Worm (Caenorhabditis elegans) whole organism, L2 larva: ENCODE results near the gene syx-2.

ENCODE experiments used
- C34F6.9 ChIP-seq: fragments of 150-350 bp; optimal IDR thresholded peaks from 2 replicates; lab custom pipeline; 2014; ENCODE audit warnings: missing biosample characterization, missing genetic modification characterization
- F13H6.1 ChIP-seq: sonication (generic microtip); optimal IDR thresholded peaks from 2 replicates; lab custom pipeline; 2016; ENCODE audit warnings: missing genetic modification characterization, missing compliant biosample characterization
- Y55F3AM.14 ChIP-seq: fragments of 200-800 bp; sonication (Bioruptor generic); optimal IDR thresholded peaks from 2 replicates; lab custom pipeline; 2018; ENCODE audit warnings: mild to moderate bottlenecking, missing genetic modification characterization, missing compliant biosample characterization
- ZK546.5 ChIP-seq: sonication (generic microtip); optimal IDR thresholded peaks from 2 replicates; lab custom pipeline; 2017; ENCODE audit warnings: missing biosample characterization, missing genetic modification characterization
- aly-2 ChIP-seq: fragments of 150-350 bp; optimal IDR thresholded peaks from 2 replicates; lab custom pipeline; 2014; ENCODE audit warnings: missing biosample characterization, missing genetic modification characterization
- ama-1 ChIP-seq: fragments of 150-350 bp; optimal IDR thresholded peaks from 2 replicates; lab custom pipeline; 2018; ENCODE audit warnings: inconsistent platforms
- blmp-1 ChIP-seq: sonication (generic microtip); optimal IDR thresholded peaks from 2 replicates; lab custom pipeline; 2017; ENCODE audit warnings: missing genetic modification characterization, mild to moderate bottlenecking, missing compliant biosample characterization, antibody characterized with exemption, moderate library complexity; ENCODE audit not compliant: insufficient read depth
- ceh-16 ChIP-seq: fragments of 150-350 bp; optimal IDR thresholded peaks from 2 replicates; lab custom pipeline; 2014; ENCODE audit warnings: missing biosample characterization, missing genetic modification characterization
- ceh-82 ChIP-seq: fragments of 150-350 bp; optimal IDR thresholded peaks from 2 replicates; lab custom pipeline; 2014; ENCODE audit warnings: missing biosample characterization, missing genetic modification characterization
- crh-2 ChIP-seq: sonication (generic microtip); optimal IDR thresholded peaks from 2 replicates; lab custom pipeline; 2017; ENCODE audit warnings: missing biosample characterization, missing genetic modification characterization
- dmd-4 ChIP-seq: sonication (generic microtip); optimal IDR thresholded peaks from 2 replicates; lab custom pipeline; 2017; ENCODE audit warnings: missing biosample characterization, missing genetic modification characterization
- egl-27 ChIP-seq: sonication (generic microtip); optimal IDR thresholded peaks from 3 replicates; lab custom pipeline; 2017; ENCODE audit warnings: missing biosample characterization, missing genetic modification reagents, missing genetic modification characterization
- elt-1 ChIP-seq: fragments of 150-350 bp; optimal IDR thresholded peaks from 2 replicates; lab custom pipeline; 2014; ENCODE audit warnings: missing biosample characterization, missing genetic modification characterization
- elt-3 ChIP-seq: sonication (generic microtip); optimal IDR thresholded peaks from 2 replicates; lab custom pipeline; 2017; ENCODE audit warnings: missing biosample characterization, missing genetic modification characterization
- fos-1 ChIP-seq: fragments of 150-350 bp; optimal IDR thresholded peaks from 2 replicates; lab custom pipeline; 2014; ENCODE audit warnings: missing biosample characterization, missing genetic modification characterization
- gmeb-1 ChIP-seq: fragments of 150-350 bp; optimal IDR thresholded peaks from 2 replicates; lab custom pipeline; 2014; ENCODE audit warnings: missing biosample characterization, missing genetic modification characterization
- lin-11 ChIP-seq: fragments of 150-350 bp; sonication (generic microtip); optimal IDR thresholded peaks from 2 replicates; lab custom pipeline; 2014; ENCODE audit warnings: missing biosample characterization, missing genetic modification characterization, inconsistent platforms, mixed read lengths
- lin-13 ChIP-seq: fragments of 150-350 bp; optimal IDR thresholded peaks from 2 replicates; lab custom pipeline; 2014; ENCODE audit warnings: missing biosample characterization, missing genetic modification reagents, missing genetic modification characterization
- lin-39 ChIP-seq: fragments of 150-350 bp; optimal IDR thresholded peaks from 2 replicates; lab custom pipeline; 2014; ENCODE audit warnings: missing biosample characterization, missing genetic modification reagents, missing genetic modification characterization
- lsy-2 ChIP-seq, 2 experiments: fragments of 150-350 bp in 1 of 2; sonication (generic microtip) in 1 of 2; optimal IDR thresholded peaks; 2 replicates each; lab custom pipeline; 2014 to 2017; ENCODE audit warnings: missing biosample characterization in 2 of 2, missing genetic modification characterization in 2 of 2
- mab-5 ChIP-seq: fragments of 150-350 bp; optimal IDR thresholded peaks from 2 replicates; lab custom pipeline; 2014; ENCODE audit warnings: missing biosample characterization, missing genetic modification characterization
- mbf-1 ChIP-seq: sonication (generic microtip); optimal IDR thresholded peaks from 2 replicates; lab custom pipeline; 2017; ENCODE audit warnings: missing biosample characterization, missing genetic modification characterization
- mdl-1 ChIP-seq, 2 experiments: fragments of 150-350 bp in 1 of 2; sonication (generic microtip) in 1 of 2; optimal IDR thresholded peaks; 2 replicates each; lab custom pipeline; 2017; ENCODE audit warnings: missing biosample characterization in 2 of 2, missing genetic modification characterization in 2 of 2
- nhr-10 ChIP-seq: sonication (generic microtip); optimal IDR thresholded peaks from 2 replicates; lab custom pipeline; 2017; ENCODE audit warnings: missing biosample characterization, missing genetic modification characterization
- nhr-12 ChIP-seq: fragments of 150-350 bp; optimal IDR thresholded peaks from 2 replicates; lab custom pipeline; 2014; ENCODE audit warnings: missing biosample characterization, missing genetic modification characterization
- nhr-129 ChIP-seq: fragments of 150-350 bp; optimal IDR thresholded peaks from 2 replicates; lab custom pipeline; 2014; ENCODE audit warnings: missing biosample characterization, missing genetic modification characterization
- nhr-21 ChIP-seq: fragments of 150-350 bp; optimal IDR thresholded peaks from 2 replicates; lab custom pipeline; 2014; ENCODE audit warnings: missing biosample characterization, missing genetic modification characterization
- nhr-23 ChIP-seq: fragments of 150-350 bp; optimal IDR thresholded peaks from 2 replicates; lab custom pipeline; 2014; ENCODE audit warnings: missing biosample characterization, missing genetic modification reagents, missing genetic modification characterization
- nhr-237 ChIP-seq: fragments of 150-350 bp; optimal IDR thresholded peaks from 2 replicates; lab custom pipeline; 2014; ENCODE audit warnings: missing biosample characterization, missing genetic modification characterization
- nhr-25 ChIP-seq: fragments of 150-350 bp; sonication (generic microtip); optimal IDR thresholded peaks from 3 replicates; lab custom pipeline; 2014; ENCODE audit warnings: missing biosample characterization, missing genetic modification characterization
- nhr-6 ChIP-seq: fragments of 150-350 bp; optimal IDR thresholded peaks from 2 replicates; lab custom pipeline; 2014; ENCODE audit warnings: missing biosample characterization, missing genetic modification characterization
- nhr-77 ChIP-seq: fragments of 150-350 bp; optimal IDR thresholded peaks from 2 replicates; lab custom pipeline; 2014; ENCODE audit warnings: missing biosample characterization, missing genetic modification characterization
- peb-1 ChIP-seq: fragments of 150-350 bp; optimal IDR thresholded peaks from 2 replicates; lab custom pipeline; 2014; ENCODE audit warnings: missing biosample characterization, missing genetic modification characterization
- sem-4 ChIP-seq: fragments of 150-350 bp; optimal IDR thresholded peaks from 2 replicates; lab custom pipeline; 2014; ENCODE audit warnings: missing biosample characterization, missing genetic modification reagents, missing genetic modification characterization
- skn-1 ChIP-seq: sonication (generic microtip); optimal IDR thresholded peaks from 2 replicates; lab custom pipeline; 2017; ENCODE audit warnings: missing biosample characterization, missing genetic modification characterization
- sma-3 ChIP-seq: sonication (generic microtip); optimal IDR thresholded peaks from 2 replicates; lab custom pipeline; 2016; ENCODE audit warnings: missing genetic modification reagents, missing genetic modification characterization, missing compliant biosample characterization
- sma-9 ChIP-seq, 2 experiments: fragments of 150-350 bp in 1 of 2; sonication (generic microtip) in 1 of 2; optimal IDR thresholded peaks; 2 replicates each; lab custom pipeline; 2014 to 2016; ENCODE audit warnings: missing genetic modification characterization in 2 of 2, mild to moderate bottlenecking in 1 of 2, missing biosample characterization in 1 of 2, missing compliant biosample characterization in 1 of 2, missing genetic modification reagents in 1 of 2, moderate library complexity in 1 of 2
- snpc-4 ChIP-seq: fragments of 150-350 bp; optimal IDR thresholded peaks from 2 replicates; lab custom pipeline; 2014; ENCODE audit warnings: missing biosample characterization, missing genetic modification characterization
- unc-39 ChIP-seq: fragments of 150-350 bp; optimal IDR thresholded peaks from 2 replicates; lab custom pipeline; 2014; ENCODE audit warnings: missing biosample characterization, missing genetic modification characterization
- unc-55 ChIP-seq: fragments of 150-350 bp; sonication (generic microtip); optimal IDR thresholded peaks from 3 replicates; lab custom pipeline; 2014; ENCODE audit warnings: missing biosample characterization, missing genetic modification reagents, missing genetic modification characterization
- unc-62 ChIP-seq: fragments of 150-350 bp; optimal IDR thresholded peaks from 2 replicates; lab custom pipeline; 2014; ENCODE audit warnings: missing biosample characterization, missing genetic modification reagents, missing genetic modification characterization
- zag-1 ChIP-seq: fragments of 150-350 bp; optimal IDR thresholded peaks from 2 replicates; lab custom pipeline; 2014; ENCODE audit warnings: missing biosample characterization, missing genetic modification characterization
- ztf-1 ChIP-seq: fragments of 200-800 bp; sonication (Bioruptor generic); conservative IDR thresholded peaks from 2 replicates; pipeline ENCODE4 v1.3.6; 2022; ENCODE audit warnings: missing genetic modification characterization, missing compliant biosample characterization
- ztf-11 ChIP-seq: sonication (generic microtip); optimal IDR thresholded peaks from 2 replicates; lab custom pipeline; 2017; ENCODE audit warnings: missing biosample characterization, missing genetic modification characterization
- ztf-4 ChIP-seq: fragments of 150-350 bp; optimal IDR thresholded peaks from 2 replicates; lab custom pipeline; 2014; ENCODE audit warnings: missing biosample characterization, missing genetic modification characterization

Gene syx-2

DNA sequence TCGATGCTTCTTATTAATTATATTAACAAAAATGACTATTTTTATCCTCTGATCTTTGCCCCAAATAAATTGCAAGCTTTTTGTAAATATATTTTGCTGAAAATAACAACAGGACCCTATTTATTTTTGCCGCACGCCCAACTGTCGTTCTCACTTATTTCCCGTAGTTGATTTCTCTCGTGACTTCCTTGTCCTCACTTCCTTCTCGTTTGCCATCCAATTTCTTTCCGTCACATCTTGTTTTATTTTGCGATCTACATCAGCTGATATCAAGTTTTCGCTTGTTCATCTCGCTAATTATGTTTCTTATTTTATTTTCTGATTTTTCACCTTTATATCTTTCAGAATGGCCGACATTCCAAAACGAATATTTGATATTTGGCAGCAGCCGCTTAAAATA lies 15.4 kb downstream of the syx-2 start, which contains the start of gene F48F7.5:
Gene F48F7.5, plus strand, starts transcription at position 340 of the 400 bp plus-strand sequence.
- TF ChIP-seq lsy-2 (tag; optimal IDR thresholded peaks at IDR 0.05; lab: Kevin White, UChicago), result peak in 1 of 2 experiments; percentile 55
- no peak for TF ChIP-seq nhr-237 (tag; lab: Kevin White, UChicago)
- no peak for TF ChIP-seq fos-1
- TF ChIP-seq sem-4 (tag; lab: Kevin White, UChicago), result peak; percentile 84
- peak; percentile 86 for TF ChIP-seq sma-9 (GFP tag; optimal IDR thresholded peaks at IDR 0.05; lab: Kevin White, UChicago)
- no peak for TF ChIP-seq sma-9 (tag; optimal IDR thresholded peaks at IDR 0.05; lab: Kevin White, UChicago)
- TF ChIP-seq sma-3 (GFP tag; lab: Kevin White, UChicago), result peak; percentile 49
- TF ChIP-seq C34F6.9 (tag; lab: Kevin White, UChicago), result peak; percentile 31
- peak; percentile 52 for TF ChIP-seq egl-27 (tag; lab: Kevin White, UChicago)
- TF ChIP-seq zag-1 (tag; lab: Kevin White, UChicago), result no peak
- TF ChIP-seq Y55F3AM.14, result no peak
- TF ChIP-seq ama-1 (lab: Kevin White, UChicago), result no peak
- peak; percentile 31 for TF ChIP-seq snpc-4 (tag; lab: Kevin White, UChicago)
- TF ChIP-seq F13H6.1 (tag; lab: Kevin White, UChicago), result peak; percentile 56
- no peak for TF ChIP-seq ztf-1 (GFP tag; lab: Robert Waterston, UW)
- no peak for TF ChIP-seq nhr-23 (tag; lab: Kevin White, UChicago)
- TF ChIP-seq ceh-16, result peak; percentile 22
- peak; percentile 37 for TF ChIP-seq crh-2 (tag; lab: Kevin White, UChicago)
- TF ChIP-seq nhr-6 (tag; lab: Kevin White, UChicago), result peak; percentile 13
- no peak for TF ChIP-seq dmd-4 (tag; lab: Kevin White, UChicago)
- TF ChIP-seq blmp-1 (tag; lab: Kevin White, UChicago), result peak; percentile 64
- no peak for TF ChIP-seq elt-1 (tag; lab: Kevin White, UChicago)
- no peak for TF ChIP-seq gmeb-1 (tag; lab: Kevin White, UChicago)
- TF ChIP-seq nhr-25 (tag; lab: Kevin White, UChicago), result peak; percentile 81
- peak in 1 of 2 experiments; percentile 50 for TF ChIP-seq mdl-1 (tag; optimal IDR thresholded peaks at IDR 0.05; lab: Kevin White, UChicago)
- TF ChIP-seq unc-62, result no peak
- peak; percentile 43 for TF ChIP-seq nhr-21 (tag; lab: Kevin White, UChicago)
- peak; percentile 76 for TF ChIP-seq nhr-129 (tag; lab: Kevin White, UChicago)

DNA sequence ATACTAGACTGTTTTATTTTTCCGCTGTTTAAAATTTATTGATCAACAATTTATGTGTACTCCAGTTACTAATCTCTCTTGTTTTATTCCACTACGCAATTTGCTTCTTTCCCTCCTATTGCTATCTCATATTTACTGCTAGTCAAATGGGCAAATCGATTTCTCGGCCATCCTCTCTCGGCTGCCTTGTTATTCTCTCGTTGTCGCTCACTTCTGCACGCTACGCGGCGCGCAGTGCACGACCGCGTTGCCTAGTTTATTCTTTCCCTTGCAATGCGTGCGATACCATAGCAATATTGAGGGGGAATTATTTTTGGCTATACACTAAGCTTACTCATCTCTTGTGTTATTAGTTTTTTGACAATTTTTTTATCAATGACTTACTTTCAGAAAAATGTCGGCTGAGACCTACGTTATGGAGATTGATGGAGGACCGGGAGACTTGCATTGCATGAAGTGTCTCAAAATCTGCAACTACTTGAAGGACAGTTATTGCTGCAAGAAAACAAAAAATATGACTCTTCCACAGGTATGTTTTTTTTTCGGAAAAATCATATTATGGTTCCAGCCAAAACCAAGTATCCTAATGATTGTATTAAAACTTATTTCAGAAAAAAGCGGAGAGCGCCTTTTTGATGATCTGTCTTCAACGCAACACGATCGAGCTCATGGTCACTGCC lies 17.6 kb downstream of the syx-2 start, which contains the start of gene F48F7.6:
Gene F48F7.6, plus strand, starts transcription at position 391 of the 680 bp plus-strand sequence.
- no peak for TF ChIP-seq elt-3 (tag; lab: Kevin White, UChicago)
- no peak for TF ChIP-seq nhr-21 (tag; lab: Kevin White, UChicago)
- TF ChIP-seq nhr-23 (tag; lab: Kevin White, UChicago), result no peak
- peak in 1 of 2 experiments; percentile 34 for TF ChIP-seq mdl-1 (tag; optimal IDR thresholded peaks at IDR 0.05; lab: Kevin White, UChicago)
- TF ChIP-seq ztf-11 (tag; lab: Kevin White, UChicago), result no peak
- peak; percentile 2 for TF ChIP-seq F13H6.1 (tag; lab: Kevin White, UChicago)
- TF ChIP-seq ceh-16, result no peak
- no peak for TF ChIP-seq ZK546.5 (tag; lab: Kevin White, UChicago)
- TF ChIP-seq nhr-237 (tag; lab: Kevin White, UChicago), result no peak
- TF ChIP-seq Y55F3AM.14, result no peak
- peak; percentile 14 for TF ChIP-seq gmeb-1 (tag; lab: Kevin White, UChicago)
- no peak for TF ChIP-seq mab-5
- TF ChIP-seq nhr-10, result no peak
- TF ChIP-seq ceh-82 (tag; lab: Kevin White, UChicago), result no peak
- peak; percentile 75 for TF ChIP-seq nhr-129 (tag; lab: Kevin White, UChicago)
- TF ChIP-seq nhr-12 (tag; lab: Kevin White, UChicago), result no peak
- peak; percentile 13 for TF ChIP-seq snpc-4 (tag; lab: Kevin White, UChicago)
- TF ChIP-seq unc-62, result no peak
- no peak for TF ChIP-seq lin-13 (GFP tag; lab: Kevin White, UChicago)
- TF ChIP-seq fos-1, result peak; percentile 16
- peak; percentile 1 for TF ChIP-seq ama-1 (lab: Kevin White, UChicago)
- TF ChIP-seq unc-55, result peak; percentile 35
- TF ChIP-seq lin-39 (tag; lab: Kevin White, UChicago), result no peak
- TF ChIP-seq mbf-1 (tag; lab: Kevin White, UChicago), result no peak
- peak; percentile 8 for TF ChIP-seq ztf-4
- peak in 1 of 2 experiments; percentile 54 for TF ChIP-seq lsy-2 (tag; optimal IDR thresholded peaks at IDR 0.05; lab: Kevin White, UChicago)
- TF ChIP-seq sma-3 (GFP tag; lab: Kevin White, UChicago), result no peak
- TF ChIP-seq lin-11 (tag; lab: Kevin White, UChicago), result peak; percentile 36
- TF ChIP-seq sem-4 (tag; lab: Kevin White, UChicago), result peak; percentile 8
- TF ChIP-seq C34F6.9 (tag; lab: Kevin White, UChicago), result peak; percentile 67
- TF ChIP-seq nhr-77 (tag; lab: Kevin White, UChicago), result no peak
- no peak for TF ChIP-seq dmd-4 (tag; lab: Kevin White, UChicago)
- no peak for TF ChIP-seq zag-1 (tag; lab: Kevin White, UChicago)
- TF ChIP-seq skn-1, result no peak
- no peak for TF ChIP-seq sma-9 (GFP tag; optimal IDR thresholded peaks at IDR 0.05; lab: Kevin White, UChicago)
- TF ChIP-seq sma-9 (tag; optimal IDR thresholded peaks at IDR 0.05; lab: Kevin White, UChicago), result no peak
- no peak for TF ChIP-seq unc-39 (tag; lab: Kevin White, UChicago)
- TF ChIP-seq ztf-1 (GFP tag; lab: Robert Waterston, UW), result no peak
- peak; percentile 28 for TF ChIP-seq crh-2 (tag; lab: Kevin White, UChicago)
- no peak for TF ChIP-seq peb-1
- no peak for TF ChIP-seq aly-2 (tag; lab: Kevin White, UChicago)
- TF ChIP-seq nhr-25 (tag; lab: Kevin White, UChicago), result no peak
